Fruit fly (Drosophila melanogaster) Kc167 (cell line): ENCODE data around the gene grn.

Experiments used
- Myc ChIP-seq: fragments of >200 bp; optimal IDR thresholded peaks from 2 replicates; lab custom pipeline; 2017; ENCODE audit warnings: missing external identifiers
- Sin3A ChIP-seq: fragments of >200 bp; optimal IDR thresholded peaks from 2 replicates; lab custom pipeline; 2018; ENCODE audit warnings: missing external identifiers
- h ChIP-seq: fragments of >200 bp; optimal IDR thresholded peaks from 3 replicates; lab custom pipeline; 2018; ENCODE audit warnings: missing external identifiers
- insv ChIP-seq: fragments of >200 bp; optimal IDR thresholded peaks from 3 replicates; lab custom pipeline; 2018; ENCODE audit warnings: missing external identifiers
- psq ChIP-seq: fragments of >200 bp; optimal IDR thresholded peaks from 2 replicates; lab custom pipeline; 2017; ENCODE audit warnings: missing external identifiers
- ttk ChIP-seq: sonication (Bioruptor generic); optimal IDR thresholded peaks from 2 replicates; lab custom pipeline; 2017; ENCODE audit warnings: missing external identifiers

- TF ChIP-seq Myc (no peak), psq (no peak), h (no peak), insv (lab: Kevin White, UChicago) (no peak), Sin3A (lab: Kevin White, UChicago) (no peak), ttk (no peak)
Measured at dm6 chr3R:8110198-8110642, 71.0 kb downstream of the grn start.
